Fruit fly (Drosophila melanogaster): ENCODE data around the gene CBP.

The CBP gene

dm6 chrX:7301351-7302328 is 35.5 kb upstream of the CBP start:
- peak; percentile 95 for TF ChIP-seq psq (GFP tag; optimal IDR thresholded peaks at IDR 0.05)
- TF ChIP-seq Myc (optimal IDR thresholded peaks at IDR 0.05) = no peak
- peak; percentile 4 for TF ChIP-seq GATAd (GFP tag; optimal IDR thresholded peaks at IDR 0.05)
- no peak for TF ChIP-seq usp (GFP tag; optimal IDR thresholded peaks at IDR 0.05)
- peak; percentile 42 for TF ChIP-seq fru (GFP tag; optimal IDR thresholded peaks at IDR 0.05)
- no peak for TF ChIP-seq lola (GFP tag; optimal IDR thresholded peaks at IDR 0.05)
- no peak for TF ChIP-seq pan (optimal IDR thresholded peaks at IDR 0.05)
- TF ChIP-seq Jra (GFP tag; optimal IDR thresholded peaks at IDR 0.05) = no peak
- no peak for TF ChIP-seq Rel (GFP tag; optimal IDR thresholded peaks at IDR 0.05)
- TF ChIP-seq Rel (tag; optimal IDR thresholded peaks at IDR 0.05) = no peak
- peak; percentile 64 for TF ChIP-seq CG9705 (GFP tag; optimal IDR thresholded peaks at IDR 0.05)
- TF ChIP-seq dsf (GFP tag; optimal IDR thresholded peaks at IDR 0.05; ENCODE audit: borderline replicate concordance) = no peak
- TF ChIP-seq HLH106 (tag; optimal IDR thresholded peaks at IDR 0.05) = peak; percentile 66
- TF ChIP-seq tai (GFP tag; optimal IDR thresholded peaks at IDR 0.05) = peak; percentile 29
- TF ChIP-seq Abd-B (GFP tag; optimal IDR thresholded peaks at IDR 0.05) = no peak
- peak in 1 of 2 experiments; percentile 71 for TF ChIP-seq foxo (GFP tag; optimal IDR thresholded peaks at IDR 0.05)
- TF ChIP-seq dmrt93B (GFP tag; optimal IDR thresholded peaks at IDR 0.05) = peak; percentile 81
- TF ChIP-seq OdsH (GFP tag; optimal IDR thresholded peaks at IDR 0.05) = peak; percentile 59
- TF ChIP-seq dl (GFP tag; optimal IDR thresholded peaks at IDR 0.05; ENCODE audit: insufficient read depth in 1 of 2, partially characterized antibody in 2 of 2) = no peak
- TF ChIP-seq h (GFP tag; optimal IDR thresholded peaks at IDR 0.05) = peak; percentile 73
- peak; percentile 22 for TF ChIP-seq Hr83 (GFP tag; optimal IDR thresholded peaks at IDR 0.05; ENCODE audit: poor library complexity, severe bottlenecking)
- peak; percentile 72 for TF ChIP-seq woc (GFP tag; optimal IDR thresholded peaks at IDR 0.05)
- no peak for TF ChIP-seq brk (GFP tag; optimal IDR thresholded peaks at IDR 0.05)
- TF ChIP-seq jim (GFP tag; optimal IDR thresholded peaks at IDR 0.05) = no peak
- TF ChIP-seq Dif (GFP tag; optimal IDR thresholded peaks at IDR 0.05; ENCODE audit: partially characterized antibody) = peak; percentile 46
- peak; percentile 67 for TF ChIP-seq Vsx2 (GFP tag; optimal IDR thresholded peaks at IDR 0.05; ENCODE audit: partially characterized antibody)
- no peak for TF ChIP-seq N (GFP tag; optimal IDR thresholded peaks at IDR 0.05)
- TF ChIP-seq rgr (GFP tag; optimal IDR thresholded peaks at IDR 0.05) = peak; percentile 57
- TF ChIP-seq br (GFP tag; optimal IDR thresholded peaks at IDR 0.05) = peak; percentile 59
- TF ChIP-seq Hr78 (GFP tag; optimal IDR thresholded peaks at IDR 0.05) = no peak
- TF ChIP-seq sv (GFP tag; optimal IDR thresholded peaks at IDR 0.05) = peak; percentile 42
- TF ChIP-seq sage (GFP tag; optimal IDR thresholded peaks at IDR 0.05) = peak; percentile 46
- peak; percentile 75 for TF ChIP-seq ey (GFP tag; optimal IDR thresholded peaks at IDR 0.05)
- TF ChIP-seq Dfd (GFP tag; optimal IDR thresholded peaks at IDR 0.05) = peak; percentile 37
- peak; percentile 39 for TF ChIP-seq Hnf4 (GFP tag; optimal IDR thresholded peaks at IDR 0.05)
- TF ChIP-seq CrebA (GFP tag; optimal IDR thresholded peaks at IDR 0.05; ENCODE audit: borderline replicate concordance) = no peak
- TF ChIP-seq Sp1 (GFP tag; optimal IDR thresholded peaks at IDR 0.05) = peak; percentile 83
- no peak for TF ChIP-seq Mio (GFP tag; optimal IDR thresholded peaks at IDR 0.05)
- no peak for TF ChIP-seq CG32264 (GFP tag; optimal IDR thresholded peaks at IDR 0.05)

dm6 chrX:7302329-7302728 is 34.8 kb upstream of the CBP start:
- TF ChIP-seq Hnf4 (GFP tag; optimal IDR thresholded peaks at IDR 0.05) = peak; percentile 90
- TF ChIP-seq woc (GFP tag; optimal IDR thresholded peaks at IDR 0.05) = peak; percentile 73
- TF ChIP-seq CrebA (GFP tag; optimal IDR thresholded peaks at IDR 0.05; ENCODE audit: borderline replicate concordance) = peak; percentile 64
- no peak for TF ChIP-seq sv (GFP tag; optimal IDR thresholded peaks at IDR 0.05)
- TF ChIP-seq psq (GFP tag; optimal IDR thresholded peaks at IDR 0.05) = peak; percentile 80
- TF ChIP-seq Dfd (GFP tag; optimal IDR thresholded peaks at IDR 0.05) = no peak
- no peak for TF ChIP-seq usp (GFP tag; optimal IDR thresholded peaks at IDR 0.05)
- TF ChIP-seq Rel (GFP tag; optimal IDR thresholded peaks at IDR 0.05) = peak; percentile 19
- peak; percentile 41 for TF ChIP-seq Rel (tag; optimal IDR thresholded peaks at IDR 0.05)
- no peak for TF ChIP-seq Abd-B (GFP tag; optimal IDR thresholded peaks at IDR 0.05)
- peak; percentile 91 for TF ChIP-seq rgr (GFP tag; optimal IDR thresholded peaks at IDR 0.05)
- peak; percentile 88 for TF ChIP-seq br (GFP tag; optimal IDR thresholded peaks at IDR 0.05)
- no peak for TF ChIP-seq jim (GFP tag; optimal IDR thresholded peaks at IDR 0.05)
- TF ChIP-seq Hr83 (GFP tag; optimal IDR thresholded peaks at IDR 0.05; ENCODE audit: poor library complexity, severe bottlenecking) = peak; percentile 2
- peak; percentile 92 for TF ChIP-seq ey (GFP tag; optimal IDR thresholded peaks at IDR 0.05)
- peak in 1 of 2 experiments; percentile 94 for TF ChIP-seq foxo (GFP tag; optimal IDR thresholded peaks at IDR 0.05)
- no peak for TF ChIP-seq Vsx2 (GFP tag; optimal IDR thresholded peaks at IDR 0.05; ENCODE audit: partially characterized antibody)
- TF ChIP-seq brk (GFP tag; optimal IDR thresholded peaks at IDR 0.05) = no peak
- peak; percentile 88 for TF ChIP-seq dmrt93B (GFP tag; optimal IDR thresholded peaks at IDR 0.05)
- TF ChIP-seq Myc (optimal IDR thresholded peaks at IDR 0.05) = no peak
- no peak for TF ChIP-seq Dif (GFP tag; optimal IDR thresholded peaks at IDR 0.05; ENCODE audit: partially characterized antibody)
- no peak for TF ChIP-seq Hr78 (GFP tag; optimal IDR thresholded peaks at IDR 0.05)
- TF ChIP-seq lola (GFP tag; optimal IDR thresholded peaks at IDR 0.05) = no peak
- TF ChIP-seq tai (GFP tag; optimal IDR thresholded peaks at IDR 0.05) = peak; percentile 89
- peak; percentile 93 for TF ChIP-seq h (GFP tag; optimal IDR thresholded peaks at IDR 0.05)
- peak; percentile 5 for TF ChIP-seq GATAd (GFP tag; optimal IDR thresholded peaks at IDR 0.05)
- TF ChIP-seq pan (optimal IDR thresholded peaks at IDR 0.05) = no peak
- no peak for TF ChIP-seq Mio (GFP tag; optimal IDR thresholded peaks at IDR 0.05)
- peak; percentile 87 for TF ChIP-seq HLH106 (tag; optimal IDR thresholded peaks at IDR 0.05)
- TF ChIP-seq OdsH (GFP tag; optimal IDR thresholded peaks at IDR 0.05) = peak; percentile 89
- TF ChIP-seq dl (GFP tag; optimal IDR thresholded peaks at IDR 0.05; ENCODE audit: insufficient read depth in 1 of 2, partially characterized antibody in 2 of 2) = no peak
- peak; percentile 86 for TF ChIP-seq sage (GFP tag; optimal IDR thresholded peaks at IDR 0.05)
- peak; percentile 72 for TF ChIP-seq Jra (GFP tag; optimal IDR thresholded peaks at IDR 0.05)
- no peak for TF ChIP-seq N (GFP tag; optimal IDR thresholded peaks at IDR 0.05)
- TF ChIP-seq Sp1 (GFP tag; optimal IDR thresholded peaks at IDR 0.05) = peak; percentile 93
- peak; percentile 73 for TF ChIP-seq dsf (GFP tag; optimal IDR thresholded peaks at IDR 0.05; ENCODE audit: borderline replicate concordance)
- TF ChIP-seq fru (GFP tag; optimal IDR thresholded peaks at IDR 0.05) = peak; percentile 95
- peak; percentile 86 for TF ChIP-seq CG9705 (GFP tag; optimal IDR thresholded peaks at IDR 0.05)
- peak; percentile 68 for TF ChIP-seq CG32264 (GFP tag; optimal IDR thresholded peaks at IDR 0.05)

Data from whole organism, wandering third instar larva.